Fruit fly (Drosophila melanogaster) whole organism, pupa: ENCODE data around the gene miple2.
A peak's percentile ranks its signal among the peaks of the same experiment; 100 is the strongest.

Experiments
- CG10348 ChIP-seq: fragments of 200-800 bp; sonication (Bioruptor generic); IDR thresholded peaks from 2 replicates; pipeline ENCODE4 v1.3.6; 2022; ENCODE audit warnings: missing biosample characterization, missing genetic modification characterization
- CG12605 ChIP-seq: fragments of 200-800 bp; sonication (Bioruptor generic); IDR thresholded peaks from 2 replicates; pipeline ENCODE4 v1.3.6; 2022; ENCODE audit warnings: missing biosample characterization, missing genetic modification characterization
- CG13204 ChIP-seq: fragments of 200-800 bp; sonication (Bioruptor generic); optimal IDR thresholded peaks from 2 replicates; lab custom pipeline; 2018; ENCODE audit warnings: missing biosample characterization, mild to moderate bottlenecking, missing genetic modification characterization, moderate library complexity
- CG14655 ChIP-seq: fragments of 200-800 bp; sonication (Bioruptor generic); optimal IDR thresholded peaks from 3 replicates; lab custom pipeline; 2017; ENCODE audit warnings: mild to moderate bottlenecking, missing biosample characterization, missing genetic modification reagents, missing genetic modification characterization
- CG15710 ChIP-seq: fragments of 200-800 bp; sonication (Bioruptor generic); optimal IDR thresholded peaks from 2 replicates; lab custom pipeline; 2018; ENCODE audit warnings: missing biosample characterization, mild to moderate bottlenecking, missing genetic modification characterization, moderate library complexity
- CG17806 ChIP-seq: fragments of 200-800 bp; sonication (Bioruptor generic); optimal IDR thresholded peaks from 2 replicates; lab custom pipeline; 2018; ENCODE audit warnings: missing biosample characterization, mild to moderate bottlenecking, missing genetic modification characterization, moderate library complexity
- CG32121 ChIP-seq: fragments of 200-800 bp; sonication (Bioruptor generic); IDR thresholded peaks from 2 replicates; pipeline ENCODE4 v1.3.6; 2022; ENCODE audit warnings: missing biosample characterization, missing genetic modification characterization
- CG34367 ChIP-seq: fragments of 200-800 bp; sonication (Bioruptor generic); optimal IDR thresholded peaks from 2 replicates; lab custom pipeline; 2018; ENCODE audit warnings: missing biosample characterization, mild to moderate bottlenecking, missing genetic modification characterization
- CG4496 ChIP-seq: fragments of 200-800 bp; sonication (Bioruptor generic); IDR thresholded peaks from 3 replicates; pipeline ENCODE4 v1.3.6; 2022; ENCODE audit warnings: missing biosample characterization, missing genetic modification characterization
- CG8159 ChIP-seq: fragments of 200-800 bp; sonication (Bioruptor generic); optimal IDR thresholded peaks from 3 replicates; lab custom pipeline; 2018; ENCODE audit warnings: missing biosample characterization, mild to moderate bottlenecking, missing genetic modification characterization, moderate library complexity
- CG8301 ChIP-seq: fragments of 200-800 bp; sonication (Bioruptor generic); optimal IDR thresholded peaks from 2 replicates; lab custom pipeline; 2018; ENCODE audit warnings: missing biosample characterization, mild to moderate bottlenecking, missing genetic modification characterization
- CG9948 ChIP-seq: fragments of 200-800 bp; sonication (Bioruptor generic); optimal IDR thresholded peaks from 2 replicates; lab custom pipeline; 2018; ENCODE audit warnings: missing biosample characterization, mild to moderate bottlenecking, missing genetic modification characterization, moderate library complexity
- D1 ChIP-seq: fragments of 200-800 bp; sonication (Bioruptor generic); optimal IDR thresholded peaks from 2 replicates; lab custom pipeline; 2018; ENCODE audit warnings: missing biosample characterization, mild to moderate bottlenecking, missing genetic modification characterization, moderate library complexity
- EcR ChIP-seq: fragments of 200-800 bp; sonication (Bioruptor generic); optimal IDR thresholded peaks from 3 replicates; lab custom pipeline; 2019; ENCODE audit warnings: missing biosample characterization, missing genetic modification characterization, mild to moderate bottlenecking, moderate library complexity, missing genetic modification reagents
- Ets98B ChIP-seq: fragments of 200-800 bp; sonication (Bioruptor generic); IDR thresholded peaks from 2 replicates; pipeline ENCODE4 v1.3.6; 2022; ENCODE audit warnings: missing biosample characterization, missing genetic modification characterization
- Pif1A ChIP-seq: fragments of 200-800 bp; sonication (Bioruptor generic); optimal IDR thresholded peaks from 3 replicates; lab custom pipeline; 2016; ENCODE audit warnings: missing biosample characterization, missing genetic modification characterization
- Pif1B ChIP-seq: fragments of 200-800 bp; sonication (Bioruptor generic); optimal IDR thresholded peaks from 3 replicates; lab custom pipeline; 2016; ENCODE audit warnings: missing biosample characterization, missing genetic modification characterization
- Snoo ChIP-seq: fragments of 200-800 bp; sonication (Bioruptor generic); optimal IDR thresholded peaks from 3 replicates; lab custom pipeline; 2017; ENCODE audit warnings: missing biosample characterization, mild to moderate bottlenecking, missing genetic modification characterization, inconsistent platforms
- fd96Ca ChIP-seq: fragments of 200-800 bp; sonication (Bioruptor generic); IDR thresholded peaks from 3 replicates; pipeline ENCODE4 v1.3.6; 2022; ENCODE audit warnings: missing biosample characterization, missing genetic modification characterization
- gl ChIP-seq: fragments of 200-800 bp; sonication (Bioruptor generic); optimal IDR thresholded peaks from 2 replicates; lab custom pipeline; 2018; ENCODE audit warnings: missing biosample characterization, mild to moderate bottlenecking, missing genetic modification characterization
- rn ChIP-seq: fragments of 200-800 bp; sonication (Bioruptor generic); IDR thresholded peaks from 2 replicates; pipeline ENCODE4 v1.3.6; 2022; ENCODE audit warnings: missing biosample characterization, missing genetic modification characterization

The miple2 gene

dm6 chr3L:270760-271500, at the start of gene miple2:
Gene miple2, plus strand, starts transcription at chr3L:271200.
- TF ChIP-seq CG10348 (GFP tag; lab: Robert Waterston, UW) (no peak), CG13204 (GFP tag; lab: Kevin White, UChicago) (peak; percentile 21), fd96Ca (GFP tag; lab: Robert Waterston, UW) (peak; percentile 45; the same call in 1 of the 3 replicates), gl (peak; percentile 53), CG8159 (peak; percentile 77), CG8301 (tag; lab: Kevin White, UChicago) (peak; percentile 67), EcR (GFP tag; lab: Kevin White, UChicago) (no peak), CG14655 (GFP tag; lab: Kevin White, UChicago) (peak; percentile 81), Pif1A (GFP tag; lab: Kevin White, UChicago) (peak; percentile 66), CG34367 (tag; lab: Kevin White, UChicago) (peak; percentile 67), Pif1B (GFP tag; lab: Kevin White, UChicago) (peak; percentile 49), Ets98B (no peak; the same call in 1 of the 2 replicates), CG32121 (GFP tag; lab: Robert Waterston, UW) (peak; percentile 23; the same call in 1 of the 2 replicates), CG15710 (tag; lab: Kevin White, UChicago) (peak; percentile 49), D1 (tag; lab: Kevin White, UChicago) (peak; percentile 59), CG12605 (GFP tag; lab: Robert Waterston, UW) (peak; percentile 65; the same call in 1 of the 2 replicates), CG17806 (peak; percentile 61), CG4496 (peak; percentile 46; the same call in 2 of the 3 replicates), CG9948 (tag; lab: Kevin White, UChicago) (peak; percentile 79), rn (no peak), Snoo (peak; percentile 39)

- peak; percentile 36; the same call in 1 of the 2 replicates for TF ChIP-seq rn
- peak; percentile 74 for TF ChIP-seq CG9948 (tag; lab: Kevin White, UChicago)
- TF ChIP-seq CG8301 (tag; lab: Kevin White, UChicago): peak; percentile 78
- peak; percentile 85 for TF ChIP-seq fd96Ca (GFP tag; lab: Robert Waterston, UW)
- TF ChIP-seq gl: no peak
- TF ChIP-seq CG8159: peak; percentile 81
- peak; percentile 68 for TF ChIP-seq CG17806
- TF ChIP-seq Pif1B (GFP tag; lab: Kevin White, UChicago): no peak
- peak; percentile 76 for TF ChIP-seq CG15710 (tag; lab: Kevin White, UChicago)
- peak; percentile 81 for TF ChIP-seq CG32121 (GFP tag; lab: Robert Waterston, UW)
- TF ChIP-seq EcR (GFP tag; lab: Kevin White, UChicago): no peak
- peak; percentile 73; the same call in 2 of the 3 replicates for TF ChIP-seq CG4496
- TF ChIP-seq Pif1A (GFP tag; lab: Kevin White, UChicago): peak; percentile 66
- TF ChIP-seq CG10348 (GFP tag; lab: Robert Waterston, UW): no peak; the same call in none of the 2 replicates
- peak; percentile 73 for TF ChIP-seq Ets98B
- TF ChIP-seq CG34367 (tag; lab: Kevin White, UChicago): peak; percentile 70
- peak; percentile 67 for TF ChIP-seq Snoo
- peak; percentile 57; the same call in 1 of the 2 replicates for TF ChIP-seq CG12605 (GFP tag; lab: Robert Waterston, UW)
- no peak for TF ChIP-seq CG13204 (GFP tag; lab: Kevin White, UChicago)
- peak; percentile 88 for TF ChIP-seq CG14655 (GFP tag; lab: Kevin White, UChicago)
- no peak for TF ChIP-seq D1 (tag; lab: Kevin White, UChicago)
- TF ChIP-seq, all 21 proteins: peak for 15
These were observed 47.7 kb upstream of the miple2 start, which contains the start of the genes pyx and CG33229 for dm6 chr3L:223019-223902. Gene pyx, minus strand, starts transcription at chr3L:223069. Gene CG33229, plus strand, starts transcription at chr3L:223852.

- TF ChIP-seq CG34367 (tag; lab: Kevin White, UChicago): no peak
- TF ChIP-seq CG15710 (tag; lab: Kevin White, UChicago): no peak
- TF ChIP-seq rn: no peak
- TF ChIP-seq CG4496: peak; percentile 58
- TF ChIP-seq Pif1B (GFP tag; lab: Kevin White, UChicago): no peak
- no peak for TF ChIP-seq CG14655 (GFP tag; lab: Kevin White, UChicago)
- no peak for TF ChIP-seq CG13204 (GFP tag; lab: Kevin White, UChicago)
- peak; percentile 15; the same call in 1 of the 2 replicates for TF ChIP-seq CG12605 (GFP tag; lab: Robert Waterston, UW)
- no peak for TF ChIP-seq CG32121 (GFP tag; lab: Robert Waterston, UW)
- no peak for TF ChIP-seq EcR (GFP tag; lab: Kevin White, UChicago)
- no peak for TF ChIP-seq gl
- peak; percentile 56; the same call in 2 of the 3 replicates for TF ChIP-seq fd96Ca (GFP tag; lab: Robert Waterston, UW)
- no peak for TF ChIP-seq Pif1A (GFP tag; lab: Kevin White, UChicago)
- TF ChIP-seq CG8159: peak; percentile 26
These were observed 46.7 kb upstream of the miple2 start for dm6 chr3L:224004-224951.

dm6 chr3L:225120-225519, 45.9 kb upstream of the miple2 start:
- TF ChIP-seq gl (no peak), CG13204 (GFP tag; lab: Kevin White, UChicago) (no peak), Snoo (no peak), Pif1A (GFP tag; lab: Kevin White, UChicago) (no peak), CG17806 (no peak), CG8159 (no peak), CG9948 (tag; lab: Kevin White, UChicago) (no peak), rn (no peak), CG34367 (tag; lab: Kevin White, UChicago) (no peak)
